3 worm cellular contexts compared by ENCODE assay signal in genomic region chrII:6982949-6983348, ce11.
TF ChIP-seq lines count a peak whose summit lies in the region.

No protein-coding gene starts in this region.

TF ChIP-seq in whole organism, early embryonic, 17 proteins besides CTCF, POLR2A, EP300 and RAD21:
- TF ChIP-seq scrt-1 (GFP tag; IDR thresholded peaks at IDR 0.05; lab: Robert Waterston, UW), result peak; percentile 66; the same call in 1 of the 2 replicates
- 0 out of 2 replicates have a peak, but pooled peaks have one; percentile 44 for TF ChIP-seq tbx-37 (GFP tag; conservative IDR thresholded peaks at IDR 0.05; lab: Robert Waterston, UW)
- 0 out of 2 replicates have a peak, but pooled peaks have one; percentile 57 for TF ChIP-seq tbx-11 (GFP tag; IDR thresholded peaks at IDR 0.05; lab: Robert Waterston, UW)

TF ChIP-seq in whole organism, midembryonic, 9 proteins besides CTCF, POLR2A, EP300 and RAD21:
- peak; percentile 62; the same call in 1 of the 2 replicates for TF ChIP-seq ztf-23 (GFP tag; IDR thresholded peaks at IDR 0.05; lab: Robert Waterston, UW)
- peak; percentile 64; the same call in 1 of the 2 replicates for TF ChIP-seq flt-1 (GFP tag; IDR thresholded peaks at IDR 0.05; lab: Robert Waterston, UW)
- TF ChIP-seq tab-1 (GFP tag; IDR thresholded peaks at IDR 0.05; lab: Robert Waterston, UW), result peak; percentile 78; the same call in 1 of the 2 replicates

TF ChIP-seq in whole organism, young adult, 124 proteins besides CTCF, POLR2A, EP300 and RAD21:
- peak; percentile 3 for TF ChIP-seq B0261.1 (tag; optimal IDR thresholded peaks at IDR 0.05; lab: Kevin White, UChicago)
- TF ChIP-seq tbp1 (GFP tag; optimal IDR thresholded peaks at IDR 0.05; lab: Kevin White, UChicago), result peak; percentile 59
